Fruit fly (Drosophila melanogaster) whole organism, prepupa: ENCODE results near the gene CG7017.

Experiments
- CG15336 ChIP-seq: fragments of 200-800 bp; sonication (Bioruptor generic); IDR thresholded peaks from 2 replicates; pipeline ENCODE4 v1.3.6; 2022; ENCODE audit warnings: missing biosample characterization, missing genetic modification characterization
- CG6792 ChIP-seq: fragments of 200-800 bp; sonication (Bioruptor generic); optimal IDR thresholded peaks from 3 replicates; lab custom pipeline; 2016; ENCODE audit warnings: missing biosample characterization, missing genetic modification characterization
- CG8632 ChIP-seq: fragments of 200-800 bp; sonication (Bioruptor generic); optimal IDR thresholded peaks from 3 replicates; lab custom pipeline; 2016; ENCODE audit warnings: missing biosample characterization, missing genetic modification characterization
- CG9139 ChIP-seq: fragments of 200-800 bp; sonication (Bioruptor generic); optimal IDR thresholded peaks from 3 replicates; lab custom pipeline; 2017; ENCODE audit warnings: missing biosample characterization, mild to moderate bottlenecking, missing genetic modification characterization
- Hr39 ChIP-seq: fragments of 200-800 bp; sonication (Bioruptor generic); optimal IDR thresholded peaks from 2 replicates; lab custom pipeline; 2016; ENCODE audit warnings: missing biosample characterization, missing genetic modification characterization
- Lpt ChIP-seq: fragments of 200-800 bp; sonication (Bioruptor generic); optimal IDR thresholded peaks from 3 replicates; lab custom pipeline; 2016; ENCODE audit warnings: missing biosample characterization, missing genetic modification characterization
- Smox ChIP-seq: fragments of 200-800 bp; sonication (Bioruptor generic); optimal IDR thresholded peaks from 3 replicates; lab custom pipeline; 2016; ENCODE audit warnings: missing biosample characterization, missing genetic modification characterization
- fd59A ChIP-seq: fragments of 200-800 bp; sonication (Bioruptor generic); optimal IDR thresholded peaks from 2 replicates; lab custom pipeline; 2017; ENCODE audit warnings: missing biosample characterization, mild to moderate bottlenecking, missing genetic modification characterization, missing genetic modification reagents
- pdm3 ChIP-seq: fragments of 200-800 bp; sonication (Bioruptor generic); optimal IDR thresholded peaks from 3 replicates; lab custom pipeline; 2016; ENCODE audit warnings: missing biosample characterization, missing genetic modification characterization

- no peak for TF ChIP-seq CG9139 (GFP tag; lab: Kevin White, UChicago)
- no peak for TF ChIP-seq Smox (GFP tag; lab: Kevin White, UChicago)
- no peak for TF ChIP-seq Lpt (GFP tag; lab: Kevin White, UChicago)
- no peak for TF ChIP-seq fd59A (GFP tag; lab: Kevin White, UChicago)
- TF ChIP-seq pdm3 (GFP tag; lab: Kevin White, UChicago): no peak
- TF ChIP-seq CG15336 (GFP tag; lab: Robert Waterston, UW): no peak
- TF ChIP-seq Hr39 (GFP tag; lab: Kevin White, UChicago): no peak
- no peak for TF ChIP-seq CG6792
- no peak for TF ChIP-seq CG8632
Observed at dm6 chr3L:20230178-20230775, 18.4 kb upstream of the CG7017 start.
